Fruit fly (Drosophila melanogaster): ENCODE data around the gene spn-A.

The spn-A gene

DNA sequence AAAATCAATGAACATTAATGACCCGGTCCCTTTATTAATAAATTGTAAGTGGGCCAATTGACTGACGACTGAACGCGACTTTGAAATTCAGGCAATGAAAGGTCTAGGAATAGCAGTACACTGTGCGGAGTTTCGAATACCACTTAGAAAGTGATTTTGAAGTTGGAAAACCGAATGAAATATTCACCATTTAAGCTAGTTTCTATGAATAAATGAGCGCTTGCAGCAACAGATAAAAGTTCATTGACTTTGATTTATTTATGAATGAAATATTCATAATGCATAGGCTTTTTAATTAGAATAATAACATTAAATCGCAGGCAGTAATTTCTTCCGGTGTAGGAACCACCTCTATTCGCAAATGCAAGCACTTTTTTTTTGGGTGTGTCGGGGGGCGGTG, 34.8 kb downstream of the spn-A start:
- no peak for TF ChIP-seq gsb-n (tag; optimal IDR thresholded peaks at IDR 0.05)
- no peak for TF ChIP-seq Nf-YA (GFP tag; IDR thresholded peaks at IDR 0.05)
- TF ChIP-seq zfh1 (GFP tag; IDR thresholded peaks at IDR 0.05): 0 out of 3 replicates have a peak, but pooled peaks have one; percentile 46
- TF ChIP-seq CrebB (tag; optimal IDR thresholded peaks at IDR 0.05): no peak
- no peak for TF ChIP-seq sima (GFP tag; optimal IDR thresholded peaks at IDR 0.05)
- TF ChIP-seq Lhr (GFP tag; optimal IDR thresholded peaks at IDR 0.05): no peak
- no peak for TF ChIP-seq klu (GFP tag; IDR thresholded peaks at IDR 0.05)
- no peak for TF ChIP-seq CG11093 (GFP tag; IDR thresholded peaks at IDR 0.05)
- no peak for TF ChIP-seq vfl (GFP tag; optimal IDR thresholded peaks at IDR 0.05)
- no peak for TF ChIP-seq CG10654 (GFP tag; optimal IDR thresholded peaks at IDR 0.05)
- TF ChIP-seq Meics (GFP tag; optimal IDR thresholded peaks at IDR 0.05): peak; percentile 37
- TF ChIP-seq CG11085 (GFP tag; IDR thresholded peaks at IDR 0.05): no peak
- TF ChIP-seq lov (optimal IDR thresholded peaks at IDR 0.05): no peak
- TF ChIP-seq lov (GFP tag; IDR thresholded peaks at IDR 0.05): no peak
- TF ChIP-seq NK7.1 (GFP tag; optimal IDR thresholded peaks at IDR 0.05): no peak
- TF ChIP-seq tna (GFP tag; IDR thresholded peaks at IDR 0.05; ENCODE audit: partially characterized antibody): no peak
- TF ChIP-seq CG43689 (GFP tag; IDR thresholded peaks at IDR 0.05): no peak
- no peak for TF ChIP-seq CG12769 (tag; optimal IDR thresholded peaks at IDR 0.05)
- TF ChIP-seq kah (GFP tag; optimal IDR thresholded peaks at IDR 0.05): no peak
- peak; percentile 8 for TF ChIP-seq org-1 (GFP tag; optimal IDR thresholded peaks at IDR 0.05)
- no peak for TF ChIP-seq Fer1 (GFP tag; optimal IDR thresholded peaks at IDR 0.05)
- peak; percentile 45 for TF ChIP-seq CG18599 (GFP tag; optimal IDR thresholded peaks at IDR 0.05)
- no peak for TF ChIP-seq CG9797 (GFP tag; optimal IDR thresholded peaks at IDR 0.05)
- no peak for TF ChIP-seq Hmr (GFP tag; optimal IDR thresholded peaks at IDR 0.05)
- TF ChIP-seq CG10565 (GFP tag; optimal IDR thresholded peaks at IDR 0.05): no peak
- TF ChIP-seq jigr1 (GFP tag; IDR thresholded peaks at IDR 0.05): 0 out of 3 replicates have a peak, but pooled peaks have one; percentile 21
- no peak for TF ChIP-seq D19B (GFP tag; optimal IDR thresholded peaks at IDR 0.05)
- no peak for TF ChIP-seq CG7372 (GFP tag; IDR thresholded peaks at IDR 0.05)
- TF ChIP-seq jing (GFP tag; optimal IDR thresholded peaks at IDR 0.05): no peak
- no peak for TF ChIP-seq Mes4 (GFP tag; optimal IDR thresholded peaks at IDR 0.05)
- no peak for TF ChIP-seq mam (GFP tag; optimal IDR thresholded peaks at IDR 0.05)
- no peak for TF ChIP-seq croc (GFP tag; conservative IDR thresholded peaks at IDR 0.05)
- TF ChIP-seq Elba2 (GFP tag; optimal IDR thresholded peaks at IDR 0.05): no peak
- TF ChIP-seq ara (GFP tag; IDR thresholded peaks at IDR 0.05): peak; percentile 39; the same call in 1 of the 2 replicates
- TF ChIP-seq Ptx1 (GFP tag; IDR thresholded peaks at IDR 0.05): 0 out of 2 replicates have a peak, but pooled peaks have one; percentile 31
- TF ChIP-seq CG4820 (GFP tag; optimal IDR thresholded peaks at IDR 0.05): no peak
- TF ChIP-seq CG3163 (GFP tag; optimal IDR thresholded peaks at IDR 0.05): no peak
- no peak for TF ChIP-seq ERR (GFP tag; optimal IDR thresholded peaks at IDR 0.05)
- no peak for TF ChIP-seq chinmo (GFP tag; IDR thresholded peaks at IDR 0.05; ENCODE audit: partially characterized antibody)
- no peak for TF ChIP-seq CG17912 (GFP tag; optimal IDR thresholded peaks at IDR 0.05)
- no peak for TF ChIP-seq prd (optimal IDR thresholded peaks at IDR 0.05)
- TF ChIP-seq prd (GFP tag; IDR thresholded peaks at IDR 0.05): peak; percentile 47; the same call in 1 of the 3 replicates
- no peak for TF ChIP-seq esg (GFP tag; conservative IDR thresholded peaks at IDR 0.05)
- no peak for TF ChIP-seq Blimp-1 (GFP tag; optimal IDR thresholded peaks at IDR 0.05)
- peak; percentile 16; the same call in 1 of the 2 replicates for TF ChIP-seq CG10366 (GFP tag; IDR thresholded peaks at IDR 0.05)
- TF ChIP-seq CG12942 (GFP tag; optimal IDR thresholded peaks at IDR 0.05): no peak
- no peak for TF ChIP-seq gsb (GFP tag; IDR thresholded peaks at IDR 0.05)
- peak; percentile 44; the same call in 1 of the 2 replicates for TF ChIP-seq CG6689 (GFP tag; IDR thresholded peaks at IDR 0.05)
- TF ChIP-seq CG30403 (GFP tag; optimal IDR thresholded peaks at IDR 0.05): peak; percentile 44
- no peak for TF ChIP-seq emc (GFP tag; optimal IDR thresholded peaks at IDR 0.05)
- TF ChIP-seq Xrp1 (GFP tag; IDR thresholded peaks at IDR 0.05): peak; percentile 48; the same call in 1 of the 2 replicates
- TF ChIP-seq CG12299 (tag; optimal IDR thresholded peaks at IDR 0.05): no peak
- TF ChIP-seq bigmax (GFP tag; optimal IDR thresholded peaks at IDR 0.05): no peak
